Fruit fly (Drosophila melanogaster) whole organism, embryonic: Measurements from ENCODE around the gene CG33947.

Experiments
- CG11504 ChIP-seq: fragments of 200-800 bp; sonication (Bioruptor generic); optimal IDR thresholded peaks from 3 replicates; lab custom pipeline; 2019; ENCODE audit warnings: missing biosample characterization, mild to moderate bottlenecking, missing genetic modification characterization, moderate library complexity
- CG1233 ChIP-seq: fragments of 200-800 bp; sonication (Bioruptor generic); optimal IDR thresholded peaks from 4 replicates; lab custom pipeline; 2018; ENCODE audit warnings: missing biosample characterization, mild to moderate bottlenecking, missing genetic modification characterization
- CG15269 ChIP-seq: fragments of 200-800 bp; sonication (Bioruptor generic); optimal IDR thresholded peaks from 2 replicates; lab custom pipeline; 2018; ENCODE audit warnings: missing biosample characterization, mild to moderate bottlenecking, missing genetic modification characterization, moderate library complexity
- CG1792 ChIP-seq: fragments of 200-800 bp; sonication (Bioruptor generic); optimal IDR thresholded peaks from 2 replicates; lab custom pipeline; 2016; ENCODE audit warnings: missing biosample characterization, missing genetic modification characterization
- CG2712 ChIP-seq: fragments of 200-800 bp; optimal IDR thresholded peaks from 3 replicates; lab custom pipeline; 2019; ENCODE audit warnings: missing biosample characterization, mild to moderate bottlenecking, missing genetic modification characterization, moderate library complexity
- CG33213 ChIP-seq: fragments of 200-800 bp; sonication (Bioruptor generic); optimal IDR thresholded peaks from 3 replicates; lab custom pipeline; 2016; ENCODE audit warnings: missing biosample characterization, missing genetic modification characterization
- CG6765 ChIP-seq: fragments of 200-800 bp; sonication (Bioruptor generic); optimal IDR thresholded peaks from 3 replicates; lab custom pipeline; 2017; ENCODE audit warnings: missing biosample characterization, mild to moderate bottlenecking, missing genetic modification characterization
- Jarid2 ChIP-seq: fragments of 200-800 bp; sonication (Bioruptor generic); optimal IDR thresholded peaks from 3 replicates; lab custom pipeline; 2017; ENCODE audit warnings: mild to moderate bottlenecking, missing biosample characterization, missing genetic modification reagents, missing genetic modification characterization
- Xbp1 ChIP-seq: fragments of 200-800 bp; sonication (Bioruptor generic); optimal IDR thresholded peaks from 3 replicates; lab custom pipeline; 2016; ENCODE audit warnings: missing biosample characterization, mild to moderate bottlenecking, missing genetic modification characterization
- pum ChIP-seq: fragments of 200-800 bp; sonication (Bioruptor generic); optimal IDR thresholded peaks from 2 replicates; lab custom pipeline; 2016; ENCODE audit warnings: missing biosample characterization, missing genetic modification characterization
- trem ChIP-seq: fragments of 200-800 bp; optimal IDR thresholded peaks from 3 replicates; lab custom pipeline; 2019; ENCODE audit warnings: missing biosample characterization, mild to moderate bottlenecking, missing genetic modification characterization, moderate library complexity
- usp ChIP-seq: fragments of >200 bp; optimal IDR thresholded peaks from 2 replicates; lab custom pipeline; 2017; ENCODE audit warnings: missing biosample characterization, missing genetic modification characterization

- TF ChIP-seq CG11504 (tag; lab: Kevin White, UChicago) (no peak), Xbp1 (no peak), CG1792 (GFP tag; lab: Kevin White, UChicago) (no peak), usp (no peak), CG6765 (no peak), Jarid2 (no peak), trem (no peak), pum (no peak), CG2712 (tag; lab: Kevin White, UChicago) (no peak), CG33213 (no peak), CG1233 (no peak), CG15269 (tag; lab: Kevin White, UChicago) (no peak)
Measured at dm6 chr3L:11130535-11130934, 34.2 kb downstream of the CG33947 start, which contains the start of gene nol.
